Fruit fly (Drosophila melanogaster) S2 (cell line): ENCODE data around the gene Ada.

Experiments used
- CG8478 ChIP-seq: fragments of >200 bp; optimal IDR thresholded peaks from 2 replicates; lab custom pipeline; 2018
- CTCF ChIP-seq, 2 experiments: fragments of >200 bp; optimal IDR thresholded peaks; 2 replicates each; lab custom pipeline; 2018

dm6 chr3R:9024835-9025510, 40.0 kb upstream of the Ada start:
- no peak for TF ChIP-seq CG8478 (lab: Kevin White, UChicago)
- no peak for TF ChIP-seq CTCF (optimal IDR thresholded peaks at IDR 0.05; lab: Kevin White, UChicago)
